Worm (Caenorhabditis elegans) whole organism, L2 larva: ENCODE results near the gene clec-122.
"Not testable (repeated sequence)": the region's sequence is repeated elsewhere in the genome, so short reads cannot be mapped to it uniquely, and the experiment has no call there.

Experiments used
- alr-1 ChIP-seq: fragments of 150-350 bp; optimal IDR thresholded peaks from 2 replicates; lab custom pipeline; 2014; ENCODE audit warnings: missing biosample characterization, missing genetic modification characterization
- blmp-1 ChIP-seq: sonication (generic microtip); optimal IDR thresholded peaks from 2 replicates; lab custom pipeline; 2017; ENCODE audit warnings: missing genetic modification characterization, mild to moderate bottlenecking, missing compliant biosample characterization, antibody characterized with exemption, moderate library complexity; ENCODE audit not compliant: insufficient read depth
- dmd-4 ChIP-seq: sonication (generic microtip); optimal IDR thresholded peaks from 2 replicates; lab custom pipeline; 2017; ENCODE audit warnings: missing biosample characterization, missing genetic modification characterization
- lin-39 ChIP-seq: fragments of 150-350 bp; optimal IDR thresholded peaks from 2 replicates; lab custom pipeline; 2014; ENCODE audit warnings: missing biosample characterization, missing genetic modification reagents, missing genetic modification characterization
- lsy-2 ChIP-seq, 2 experiments: fragments of 150-350 bp in 1 of 2; sonication (generic microtip) in 1 of 2; optimal IDR thresholded peaks; 2 replicates each; lab custom pipeline; 2014 to 2017; ENCODE audit warnings: missing biosample characterization in 2 of 2, missing genetic modification characterization in 2 of 2
- nhr-12 ChIP-seq: fragments of 150-350 bp; optimal IDR thresholded peaks from 2 replicates; lab custom pipeline; 2014; ENCODE audit warnings: missing biosample characterization, missing genetic modification characterization
- nhr-25 ChIP-seq: fragments of 150-350 bp; sonication (generic microtip); optimal IDR thresholded peaks from 3 replicates; lab custom pipeline; 2014; ENCODE audit warnings: missing biosample characterization, missing genetic modification characterization
- sma-9 ChIP-seq, 2 experiments: fragments of 150-350 bp in 1 of 2; sonication (generic microtip) in 1 of 2; optimal IDR thresholded peaks; 2 replicates each; lab custom pipeline; 2014 to 2016; ENCODE audit warnings: missing genetic modification characterization in 2 of 2, mild to moderate bottlenecking in 1 of 2, missing biosample characterization in 1 of 2, missing compliant biosample characterization in 1 of 2, missing genetic modification reagents in 1 of 2, moderate library complexity in 1 of 2
- snpc-4 ChIP-seq: fragments of 150-350 bp; optimal IDR thresholded peaks from 2 replicates; lab custom pipeline; 2014; ENCODE audit warnings: missing biosample characterization, missing genetic modification characterization

DNA sequence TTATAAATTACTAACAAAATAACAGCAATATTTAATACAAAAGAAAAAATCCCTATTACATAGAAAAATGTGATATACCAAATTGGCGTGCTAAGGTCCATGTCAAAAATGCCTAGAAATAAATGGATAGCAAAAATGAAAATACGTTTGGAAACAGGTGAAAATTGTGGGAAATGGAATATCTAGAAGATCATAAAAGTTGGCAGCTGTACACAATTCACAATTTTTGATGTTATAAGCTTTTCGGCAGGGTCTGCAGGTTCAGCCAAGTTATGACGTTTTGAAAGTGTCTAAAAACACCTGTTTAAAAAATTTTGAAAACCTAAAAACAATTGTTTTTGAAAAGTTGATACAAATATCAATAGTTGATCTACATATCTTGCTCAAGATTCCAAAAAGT lies 37.0 kb downstream of the clec-122 start, which contains the start of gene sri-42:
- not testable (repeated sequence) for TF ChIP-seq nhr-12 (tag; lab: Kevin White, UChicago); blmp-1 (tag; lab: Kevin White, UChicago); lsy-2 (tag; optimal IDR thresholded peaks at IDR 0.05; lab: Kevin White, UChicago); sma-9 (GFP tag; optimal IDR thresholded peaks at IDR 0.05; lab: Kevin White, UChicago); sma-9 (tag; optimal IDR thresholded peaks at IDR 0.05; lab: Kevin White, UChicago); dmd-4 (tag; lab: Kevin White, UChicago); nhr-25 (tag; lab: Kevin White, UChicago); alr-1; lin-39 (tag; lab: Kevin White, UChicago); snpc-4 (tag; lab: Kevin White, UChicago)
